Worm (Caenorhabditis elegans) whole organism, mixed stage, embryonic: Measurements from ENCODE around the gene swd-2.1.

Source experiments
- M03D4.4 ChIP-seq: sonication (generic microtip); optimal IDR thresholded peaks from 2 replicates; lab custom pipeline; 2017; ENCODE audit warnings: mild to moderate bottlenecking, missing genetic modification characterization, missing compliant biosample characterization
- bed-3 ChIP-seq: fragments of 200-800 bp; sonication (Bioruptor generic); optimal IDR thresholded peaks from 3 replicates; lab custom pipeline; 2018; ENCODE audit warnings: mild to moderate bottlenecking, missing genetic modification characterization, moderate library complexity, missing compliant biosample characterization
- blmp-1 ChIP-seq: fragments of 150-350 bp; optimal IDR thresholded peaks from 2 replicates; lab custom pipeline; 2014; ENCODE audit warnings: missing biosample characterization, missing genetic modification characterization
- ceh-39 ChIP-seq: fragments of 150-350 bp; optimal IDR thresholded peaks from 2 replicates; lab custom pipeline; 2014; ENCODE audit warnings: missing biosample characterization, missing genetic modification characterization
- ceh-43 ChIP-seq: fragments of 200-800 bp; sonication (Bioruptor generic); optimal IDR thresholded peaks from 2 replicates; lab custom pipeline; 2018; ENCODE audit warnings: mild to moderate bottlenecking, missing genetic modification characterization, moderate library complexity, missing compliant biosample characterization
- ceh-83 ChIP-seq: fragments of 200-800 bp; sonication (Bioruptor generic); optimal IDR thresholded peaks from 2 replicates; lab custom pipeline; 2018; ENCODE audit warnings: mild to moderate bottlenecking, missing genetic modification characterization, missing compliant biosample characterization
- ces-1 ChIP-seq: fragments of 150-350 bp; optimal IDR thresholded peaks from 2 replicates; lab custom pipeline; 2014; ENCODE audit warnings: missing biosample characterization, missing genetic modification reagents, missing genetic modification characterization
- cnd-1 ChIP-seq: fragments of 200-800 bp; sonication (Bioruptor generic); optimal IDR thresholded peaks from 2 replicates; lab custom pipeline; 2018; ENCODE audit warnings: mild to moderate bottlenecking, missing genetic modification characterization, missing compliant biosample characterization
- drap-1 ChIP-seq: fragments of 200-800 bp; sonication (Bioruptor generic); optimal IDR thresholded peaks from 3 replicates; lab custom pipeline; 2018; ENCODE audit warnings: mild to moderate bottlenecking, missing genetic modification characterization, missing compliant biosample characterization
- elt-1 ChIP-seq: sonication (generic microtip); optimal IDR thresholded peaks from 2 replicates; lab custom pipeline; 2017; ENCODE audit warnings: missing genetic modification characterization, mild to moderate bottlenecking, missing compliant biosample characterization, antibody characterized with exemption, moderate library complexity, borderline replicate concordance; ENCODE audit not compliant: insufficient read depth
- elt-3 ChIP-seq: fragments of 150-350 bp; optimal IDR thresholded peaks from 2 replicates; lab custom pipeline; 2014; ENCODE audit warnings: missing biosample characterization, missing genetic modification characterization
- flh-1 ChIP-seq: fragments of 200-800 bp; sonication (Bioruptor generic); optimal IDR thresholded peaks from 2 replicates; lab custom pipeline; 2018; ENCODE audit warnings: mild to moderate bottlenecking, missing genetic modification characterization, moderate library complexity, missing compliant biosample characterization
- ham-2 ChIP-seq: fragments of 200-800 bp; sonication (Bioruptor generic); optimal IDR thresholded peaks from 2 replicates; lab custom pipeline; 2018; ENCODE audit warnings: mild to moderate bottlenecking, missing genetic modification characterization, missing compliant biosample characterization
- hlh-1 ChIP-seq: fragments of 150-350 bp; optimal IDR thresholded peaks from 2 replicates; lab custom pipeline; 2014; ENCODE audit warnings: missing biosample characterization, missing genetic modification reagents, missing genetic modification characterization
- lin-13 ChIP-seq: fragments of 150-350 bp; optimal IDR thresholded peaks from 2 replicates; lab custom pipeline; 2014; ENCODE audit warnings: missing biosample characterization, missing genetic modification characterization
- lin-32 ChIP-seq: fragments of 200-800 bp; sonication (Bioruptor generic); optimal IDR thresholded peaks from 2 replicates; lab custom pipeline; 2018; ENCODE audit warnings: mild to moderate bottlenecking, missing genetic modification characterization, missing compliant biosample characterization
- lsy-2 ChIP-seq: fragments of 150-350 bp; optimal IDR thresholded peaks from 2 replicates; lab custom pipeline; 2014; ENCODE audit warnings: missing biosample characterization, missing genetic modification characterization
- mab-5 ChIP-seq: fragments of 150-350 bp; optimal IDR thresholded peaks from 2 replicates; lab custom pipeline; 2014; ENCODE audit warnings: missing biosample characterization, missing genetic modification characterization
- mep-1 ChIP-seq: fragments of 150-350 bp; optimal IDR thresholded peaks from 2 replicates; lab custom pipeline; 2017; ENCODE audit warnings: missing biosample characterization, missing genetic modification reagents, missing genetic modification characterization, inconsistent platforms
- mls-2 ChIP-seq: sonication (generic microtip); optimal IDR thresholded peaks from 2 replicates; lab custom pipeline; 2016; ENCODE audit warnings: mild to moderate bottlenecking, missing genetic modification characterization, moderate library complexity, missing compliant biosample characterization
- nhr-12 ChIP-seq: fragments of 150-350 bp; optimal IDR thresholded peaks from 2 replicates; lab custom pipeline; 2014; ENCODE audit warnings: missing biosample characterization, missing genetic modification characterization
- nhr-2 ChIP-seq: fragments of 150-350 bp; optimal IDR thresholded peaks from 2 replicates; lab custom pipeline; 2014; ENCODE audit warnings: missing biosample characterization, missing genetic modification characterization
- nhr-237 ChIP-seq: fragments of 150-350 bp; optimal IDR thresholded peaks from 2 replicates; lab custom pipeline; 2014; ENCODE audit warnings: missing biosample characterization, missing genetic modification characterization
- nhr-28 ChIP-seq: fragments of 150-350 bp; optimal IDR thresholded peaks from 2 replicates; lab custom pipeline; 2014; ENCODE audit warnings: missing biosample characterization, missing genetic modification characterization
- nhr-76 ChIP-seq: sonication (generic microtip); optimal IDR thresholded peaks from 2 replicates; lab custom pipeline; 2017; ENCODE audit warnings: missing biosample characterization, missing genetic modification characterization
- pha-4 ChIP-seq: fragments of 150-350 bp; optimal IDR thresholded peaks from 2 replicates; lab custom pipeline; 2018; ENCODE audit warnings: missing biosample characterization, missing genetic modification reagents, missing genetic modification characterization
- sem-2 ChIP-seq: fragments of 200-800 bp; sonication (Bioruptor generic); optimal IDR thresholded peaks from 2 replicates; lab custom pipeline; 2018; ENCODE audit warnings: mild to moderate bottlenecking, missing genetic modification characterization, missing compliant biosample characterization
- snpc-4 ChIP-seq: fragments of 150-350 bp; optimal IDR thresholded peaks from 2 replicates; lab custom pipeline; 2014; ENCODE audit warnings: missing biosample characterization, missing genetic modification characterization
- sptf-1 ChIP-seq: sonication (generic microtip); optimal IDR thresholded peaks from 2 replicates; lab custom pipeline; 2017; ENCODE audit warnings: mild to moderate bottlenecking, missing genetic modification characterization, moderate library complexity, missing compliant biosample characterization
- tbx-8 ChIP-seq: fragments of 200-800 bp; sonication (Bioruptor generic); optimal IDR thresholded peaks from 2 replicates; lab custom pipeline; 2018; ENCODE audit warnings: mild to moderate bottlenecking, missing genetic modification characterization, moderate library complexity, missing compliant biosample characterization
- unc-120 ChIP-seq: sonication (generic microtip); optimal IDR thresholded peaks from 2 replicates; lab custom pipeline; 2017; ENCODE audit warnings: missing genetic modification characterization, missing compliant biosample characterization; ENCODE audit not compliant: poor library complexity, severe bottlenecking
- unc-39 ChIP-seq: fragments of 150-350 bp; optimal IDR thresholded peaks from 2 replicates; lab custom pipeline; 2014; ENCODE audit warnings: missing biosample characterization, missing genetic modification characterization
- unc-62 ChIP-seq: fragments of 150-350 bp; optimal IDR thresholded peaks from 2 replicates; lab custom pipeline; 2014; ENCODE audit warnings: missing biosample characterization, missing genetic modification reagents, missing genetic modification characterization
- zip-8 ChIP-seq: fragments of 150-350 bp; optimal IDR thresholded peaks from 2 replicates; lab custom pipeline; 2014; ENCODE audit warnings: missing biosample characterization, missing genetic modification characterization
- ztf-11 ChIP-seq: fragments of 150-350 bp; optimal IDR thresholded peaks from 2 replicates; lab custom pipeline; 2014; ENCODE audit warnings: missing biosample characterization, missing genetic modification characterization

swd-2.1 gene

DNA sequence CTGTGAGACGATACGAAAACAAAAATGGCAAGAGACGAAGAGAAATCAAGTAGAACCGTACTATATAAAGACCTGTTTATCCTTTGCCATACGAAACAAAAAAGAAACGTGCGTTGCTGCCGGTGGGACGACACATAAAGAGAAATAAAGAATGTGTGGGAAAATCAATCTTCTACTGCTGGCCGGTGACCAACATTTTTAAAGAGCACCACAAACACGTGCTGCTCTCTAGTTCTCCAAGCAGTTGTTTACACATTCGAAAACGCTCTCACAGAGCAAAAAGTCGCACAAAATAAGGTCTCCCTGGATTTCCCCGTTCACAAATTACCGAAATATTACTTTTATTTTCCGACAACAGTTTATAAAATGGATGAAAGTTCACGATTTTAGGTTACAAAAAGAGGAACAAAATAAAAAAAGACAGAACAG is 13.7 kb downstream of the swd-2.1 start, which contains the start of gene imp-3:
imp-3 (minus strand) TSS at position 93 of the 429 bp plus-strand sequence.
- TF ChIP-seq mep-1 (tag; lab: Kevin White, UChicago) = no peak
- no peak for TF ChIP-seq ham-2 (GFP tag; lab: Kevin White, UChicago)
- no peak for TF ChIP-seq ceh-43 (GFP tag; lab: Kevin White, UChicago)
- TF ChIP-seq hlh-1 = peak; percentile 7
- TF ChIP-seq tbx-8 = no peak
- TF ChIP-seq ceh-83 = no peak
- TF ChIP-seq sem-2 = peak; percentile 17
- TF ChIP-seq ztf-11 (tag; lab: Kevin White, UChicago) = no peak
- TF ChIP-seq sptf-1 (tag; lab: Kevin White, UChicago) = no peak
- peak; percentile 25 for TF ChIP-seq lsy-2 (tag; lab: Kevin White, UChicago)
- no peak for TF ChIP-seq nhr-76 (tag; lab: Kevin White, UChicago)
- TF ChIP-seq drap-1 (GFP tag; lab: Kevin White, UChicago) = no peak
- TF ChIP-seq flh-1 (GFP tag; lab: Kevin White, UChicago) = no peak
- TF ChIP-seq M03D4.4 (tag; lab: Kevin White, UChicago) = no peak
- TF ChIP-seq unc-120 (tag; lab: Kevin White, UChicago) = no peak
- no peak for TF ChIP-seq ces-1
- TF ChIP-seq mab-5 (tag; lab: Kevin White, UChicago) = no peak
- TF ChIP-seq bed-3 (GFP tag; lab: Kevin White, UChicago) = no peak
- TF ChIP-seq unc-62 = no peak

DNA sequence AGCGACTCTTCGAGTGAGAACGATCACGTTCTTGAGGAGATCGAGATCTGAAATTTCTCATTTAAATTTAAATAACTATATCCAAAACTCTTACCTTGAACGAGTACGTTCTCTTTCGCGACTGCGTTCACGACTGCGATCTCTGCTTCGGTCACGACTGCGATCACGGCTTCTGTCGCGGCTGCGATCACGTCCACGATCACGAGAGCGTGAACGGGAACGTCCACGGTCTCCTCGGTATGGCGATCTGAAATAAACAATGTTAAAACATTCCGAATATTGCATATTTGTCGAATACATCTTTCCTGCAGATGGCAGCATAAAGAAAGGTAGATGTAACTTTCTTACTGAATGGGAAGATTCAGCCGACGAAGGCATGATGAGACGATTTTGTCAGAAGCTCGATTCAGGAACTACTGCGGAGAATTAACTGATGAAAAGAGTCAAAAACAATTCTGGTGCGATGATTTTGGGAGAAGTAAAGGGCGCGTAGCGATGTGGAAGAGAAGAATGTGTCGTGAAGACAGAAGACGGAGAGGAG is 14.4 kb downstream of the swd-2.1 start:
- no peak for TF ChIP-seq drap-1 (GFP tag; lab: Kevin White, UChicago)
- no peak for TF ChIP-seq pha-4 (tag; lab: Kevin White, UChicago)
- no peak for TF ChIP-seq elt-1
- no peak for TF ChIP-seq bed-3 (GFP tag; lab: Kevin White, UChicago)
- no peak for TF ChIP-seq nhr-2
- TF ChIP-seq ceh-43 (GFP tag; lab: Kevin White, UChicago) = no peak
- TF ChIP-seq ceh-39 (tag; lab: Kevin White, UChicago) = no peak
- TF ChIP-seq M03D4.4 (tag; lab: Kevin White, UChicago) = no peak
- TF ChIP-seq nhr-76 (tag; lab: Kevin White, UChicago) = no peak
- no peak for TF ChIP-seq sem-2
- TF ChIP-seq elt-3 (tag; lab: Kevin White, UChicago) = no peak
- no peak for TF ChIP-seq lsy-2 (tag; lab: Kevin White, UChicago)
- TF ChIP-seq hlh-1 = no peak
- no peak for TF ChIP-seq mab-5 (tag; lab: Kevin White, UChicago)
- no peak for TF ChIP-seq lin-13
- no peak for TF ChIP-seq unc-120 (tag; lab: Kevin White, UChicago)
- no peak for TF ChIP-seq lin-32 (GFP tag; lab: Kevin White, UChicago)
- no peak for TF ChIP-seq unc-39 (tag; lab: Kevin White, UChicago)
- TF ChIP-seq blmp-1 (tag; lab: Kevin White, UChicago) = no peak
- TF ChIP-seq, all 35 proteins: peak for 0

DNA sequence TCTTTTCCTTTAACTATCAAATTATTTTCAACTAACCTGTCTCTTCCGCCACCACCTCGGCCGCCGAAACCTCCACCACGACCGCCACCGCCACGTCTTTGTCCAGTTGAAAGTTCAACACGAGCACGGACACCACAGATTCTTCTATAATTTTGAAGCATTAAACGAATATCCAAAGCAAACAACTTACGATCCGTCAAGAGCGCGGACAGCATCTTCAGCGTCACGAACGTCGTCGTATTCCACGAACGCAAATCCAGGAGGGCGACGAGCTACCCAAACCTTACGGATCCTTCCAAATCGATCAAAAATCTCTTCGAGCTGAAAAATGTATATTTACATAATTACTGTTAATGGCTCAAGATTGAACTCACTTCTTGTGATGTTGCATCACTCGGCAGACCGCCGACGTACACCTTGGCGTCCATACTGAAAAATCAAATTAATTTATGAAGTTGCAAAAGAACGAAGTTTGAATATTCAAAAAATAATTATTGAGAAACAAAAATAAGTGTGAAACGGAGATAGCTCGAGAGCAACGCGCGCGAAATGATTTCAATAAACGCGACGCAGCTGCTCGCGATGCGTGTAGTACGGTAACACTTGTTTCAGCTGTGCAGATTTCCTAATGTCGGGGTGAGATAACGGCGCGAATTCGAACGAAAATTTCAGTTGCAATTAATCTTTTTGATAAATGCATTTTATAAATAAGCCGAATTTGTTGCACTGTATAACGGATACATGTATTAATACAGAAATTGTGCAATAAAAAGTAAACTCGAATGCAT is 15.2 kb downstream of the swd-2.1 start, which contains the start of gene rsp-6:
rsp-6 (minus strand) TSS at position 429 of the 788 bp plus-strand sequence.
- TF ChIP-seq lsy-2 (tag; lab: Kevin White, UChicago) (peak; percentile 98), hlh-1 (peak; percentile 95), elt-3 (tag; lab: Kevin White, UChicago) (no peak), mls-2 (tag; lab: Kevin White, UChicago) (no peak), nhr-76 (tag; lab: Kevin White, UChicago) (no peak), bed-3 (GFP tag; lab: Kevin White, UChicago) (no peak), nhr-28 (tag; lab: Kevin White, UChicago) (no peak), ztf-11 (tag; lab: Kevin White, UChicago) (no peak), lin-13 (peak; percentile 85), blmp-1 (tag; lab: Kevin White, UChicago) (no peak), nhr-12 (tag; lab: Kevin White, UChicago) (peak; percentile 2), sem-2 (no peak), drap-1 (GFP tag; lab: Kevin White, UChicago) (peak; percentile 20), unc-62 (peak; percentile 77), zip-8 (tag; lab: Kevin White, UChicago) (no peak), flh-1 (GFP tag; lab: Kevin White, UChicago) (no peak), elt-1 (peak; percentile 30), nhr-2 (no peak), cnd-1 (peak; percentile 58), nhr-237 (tag; lab: Kevin White, UChicago) (peak; percentile 86), ham-2 (GFP tag; lab: Kevin White, UChicago) (no peak), snpc-4 (tag; lab: Kevin White, UChicago) (no peak), ceh-39 (tag; lab: Kevin White, UChicago) (peak; percentile 86), unc-39 (tag; lab: Kevin White, UChicago) (no peak), tbx-8 (no peak), M03D4.4 (tag; lab: Kevin White, UChicago) (no peak), mep-1 (tag; lab: Kevin White, UChicago) (peak; percentile 98), lin-32 (GFP tag; lab: Kevin White, UChicago) (no peak), mab-5 (tag; lab: Kevin White, UChicago) (no peak), sptf-1 (tag; lab: Kevin White, UChicago) (peak; percentile 6), ceh-43 (GFP tag; lab: Kevin White, UChicago) (no peak), ces-1 (peak; percentile 87), ceh-83 (no peak), pha-4 (tag; lab: Kevin White, UChicago) (peak; percentile 94), unc-120 (tag; lab: Kevin White, UChicago) (peak; percentile 56)
- TF ChIP-seq, all 35 proteins: peak for 15
